Worm (Caenorhabditis elegans) whole organism, early embryonic: ENCODE data around the gene M04C3.5.

Experiments used
- ama-1 ChIP-seq: fragments of 150-350 bp; optimal IDR thresholded peaks from 2 replicates; lab custom pipeline; 2014
- ceh-13 ChIP-seq: fragments of 200-800 bp; sonication (Bioruptor generic); optimal IDR thresholded peaks from 2 replicates; lab custom pipeline; 2018; ENCODE audit warnings: mild to moderate bottlenecking, missing genetic modification characterization, missing compliant biosample characterization
- ets-7 ChIP-seq: sonication (generic microtip); optimal IDR thresholded peaks from 2 replicates; lab custom pipeline; 2016; ENCODE audit warnings: missing genotype, missing genetic modification characterization, missing compliant biosample characterization
- hnd-1 ChIP-seq: sonication (generic microtip); optimal IDR thresholded peaks from 2 replicates; lab custom pipeline; 2016; ENCODE audit warnings: missing genetic modification characterization, missing compliant biosample characterization
- pes-1 ChIP-seq: fragments of 200-800 bp; sonication (Bioruptor generic); IDR thresholded peaks from 2 replicates; pipeline ENCODE4 v1.3.6; 2022; ENCODE audit warnings: missing genetic modification reagents, missing genetic modification characterization, missing compliant biosample characterization
- sea-1 ChIP-seq: fragments of 200-800 bp; sonication (Bioruptor generic); conservative IDR thresholded peaks from 2 replicates; pipeline ENCODE4 v1.3.6; 2022; ENCODE audit warnings: missing genetic modification characterization, missing compliant biosample characterization
- tbx-37 ChIP-seq: fragments of 200-800 bp; sonication (Bioruptor generic); conservative IDR thresholded peaks from 2 replicates; pipeline ENCODE4 v1.3.6; 2022; ENCODE audit warnings: missing genetic modification reagents, missing genetic modification characterization, missing compliant biosample characterization
- tra-4 ChIP-seq: sonication (generic microtip); optimal IDR thresholded peaks from 2 replicates; lab custom pipeline; 2017; ENCODE audit warnings: missing genetic modification characterization, missing compliant biosample characterization

DNA sequence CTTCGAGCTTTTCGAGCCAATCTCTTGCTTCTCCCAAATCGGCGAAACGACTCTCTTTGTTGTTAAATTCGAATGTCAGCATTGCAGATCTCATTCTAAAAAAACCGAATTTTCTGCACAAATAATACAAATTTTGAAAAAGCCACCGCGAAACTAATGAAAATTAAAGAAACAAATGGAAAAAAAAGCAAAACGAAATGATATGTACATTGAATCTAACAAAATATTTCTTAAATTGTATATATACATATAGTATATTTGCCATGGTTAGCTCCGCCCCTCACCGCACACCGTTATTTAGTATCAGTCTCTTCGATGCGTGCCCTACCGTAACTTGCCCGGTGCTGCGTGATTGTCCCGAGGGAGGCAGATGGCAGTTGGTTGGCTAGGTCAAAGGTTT lies 48.9 kb upstream of the M04C3.5 start, which contains the start of gene srw-86:
- no peak for TF ChIP-seq ama-1 (lab: Kevin White, UChicago)
- TF ChIP-seq hnd-1, result no peak
- no peak for TF ChIP-seq tbx-37
- TF ChIP-seq tra-4 (tag; lab: Kevin White, UChicago), result no peak
- no peak for TF ChIP-seq ets-7
- TF ChIP-seq sea-1 (GFP tag; lab: Robert Waterston, UW), result no peak
- no peak for TF ChIP-seq pes-1 (GFP tag; lab: Robert Waterston, UW)
- no peak for TF ChIP-seq ceh-13 (GFP tag; lab: Kevin White, UChicago)
